Worm (Caenorhabditis elegans) whole organism, L2 larva: ENCODE measurements around the gene F42H10.6.

Source experiments
- C34F6.9 ChIP-seq: fragments of 150-350 bp; optimal IDR thresholded peaks from 2 replicates; lab custom pipeline; 2014; ENCODE audit warnings: missing biosample characterization, missing genetic modification characterization
- F13H6.1 ChIP-seq: sonication (generic microtip); optimal IDR thresholded peaks from 2 replicates; lab custom pipeline; 2016; ENCODE audit warnings: missing genetic modification characterization, missing compliant biosample characterization
- R02D3.7 ChIP-seq: fragments of 150-350 bp; optimal IDR thresholded peaks from 2 replicates; lab custom pipeline; 2014; ENCODE audit warnings: missing biosample characterization, missing genetic modification characterization
- ZK546.5 ChIP-seq: sonication (generic microtip); optimal IDR thresholded peaks from 2 replicates; lab custom pipeline; 2017; ENCODE audit warnings: missing biosample characterization, missing genetic modification characterization
- aly-2 ChIP-seq: fragments of 150-350 bp; optimal IDR thresholded peaks from 2 replicates; lab custom pipeline; 2014; ENCODE audit warnings: missing biosample characterization, missing genetic modification characterization
- ceh-16 ChIP-seq: fragments of 150-350 bp; optimal IDR thresholded peaks from 2 replicates; lab custom pipeline; 2014; ENCODE audit warnings: missing biosample characterization, missing genetic modification characterization
- ceh-82 ChIP-seq: fragments of 150-350 bp; optimal IDR thresholded peaks from 2 replicates; lab custom pipeline; 2014; ENCODE audit warnings: missing biosample characterization, missing genetic modification characterization
- crh-2 ChIP-seq: sonication (generic microtip); optimal IDR thresholded peaks from 2 replicates; lab custom pipeline; 2017; ENCODE audit warnings: missing biosample characterization, missing genetic modification characterization
- egl-27 ChIP-seq: sonication (generic microtip); optimal IDR thresholded peaks from 3 replicates; lab custom pipeline; 2017; ENCODE audit warnings: missing biosample characterization, missing genetic modification reagents, missing genetic modification characterization
- fos-1 ChIP-seq: fragments of 150-350 bp; optimal IDR thresholded peaks from 2 replicates; lab custom pipeline; 2014; ENCODE audit warnings: missing biosample characterization, missing genetic modification characterization
- lin-11 ChIP-seq: fragments of 150-350 bp; sonication (generic microtip); optimal IDR thresholded peaks from 2 replicates; lab custom pipeline; 2014; ENCODE audit warnings: missing biosample characterization, missing genetic modification characterization, inconsistent platforms, mixed read lengths
- lin-13 ChIP-seq: fragments of 150-350 bp; optimal IDR thresholded peaks from 2 replicates; lab custom pipeline; 2014; ENCODE audit warnings: missing biosample characterization, missing genetic modification reagents, missing genetic modification characterization
- lin-39 ChIP-seq: fragments of 150-350 bp; optimal IDR thresholded peaks from 2 replicates; lab custom pipeline; 2014; ENCODE audit warnings: missing biosample characterization, missing genetic modification reagents, missing genetic modification characterization
- lsy-2 ChIP-seq, 2 experiments: fragments of 150-350 bp in 1 of 2; sonication (generic microtip) in 1 of 2; optimal IDR thresholded peaks; 2 replicates each; lab custom pipeline; 2014 to 2017; ENCODE audit warnings: missing biosample characterization in 2 of 2, missing genetic modification characterization in 2 of 2
- mbf-1 ChIP-seq: sonication (generic microtip); optimal IDR thresholded peaks from 2 replicates; lab custom pipeline; 2017; ENCODE audit warnings: missing biosample characterization, missing genetic modification characterization
- mdl-1 ChIP-seq, 2 experiments: fragments of 150-350 bp in 1 of 2; sonication (generic microtip) in 1 of 2; optimal IDR thresholded peaks; 2 replicates each; lab custom pipeline; 2017; ENCODE audit warnings: missing biosample characterization in 2 of 2, missing genetic modification characterization in 2 of 2
- nhr-12 ChIP-seq: fragments of 150-350 bp; optimal IDR thresholded peaks from 2 replicates; lab custom pipeline; 2014; ENCODE audit warnings: missing biosample characterization, missing genetic modification characterization
- nhr-129 ChIP-seq: fragments of 150-350 bp; optimal IDR thresholded peaks from 2 replicates; lab custom pipeline; 2014; ENCODE audit warnings: missing biosample characterization, missing genetic modification characterization
- nhr-21 ChIP-seq: fragments of 150-350 bp; optimal IDR thresholded peaks from 2 replicates; lab custom pipeline; 2014; ENCODE audit warnings: missing biosample characterization, missing genetic modification characterization
- nhr-23 ChIP-seq: fragments of 150-350 bp; optimal IDR thresholded peaks from 2 replicates; lab custom pipeline; 2014; ENCODE audit warnings: missing biosample characterization, missing genetic modification reagents, missing genetic modification characterization
- nhr-237 ChIP-seq: fragments of 150-350 bp; optimal IDR thresholded peaks from 2 replicates; lab custom pipeline; 2014; ENCODE audit warnings: missing biosample characterization, missing genetic modification characterization
- nhr-25 ChIP-seq: fragments of 150-350 bp; sonication (generic microtip); optimal IDR thresholded peaks from 3 replicates; lab custom pipeline; 2014; ENCODE audit warnings: missing biosample characterization, missing genetic modification characterization
- nhr-6 ChIP-seq: fragments of 150-350 bp; optimal IDR thresholded peaks from 2 replicates; lab custom pipeline; 2014; ENCODE audit warnings: missing biosample characterization, missing genetic modification characterization
- peb-1 ChIP-seq: fragments of 150-350 bp; optimal IDR thresholded peaks from 2 replicates; lab custom pipeline; 2014; ENCODE audit warnings: missing biosample characterization, missing genetic modification characterization
- sma-3 ChIP-seq: sonication (generic microtip); optimal IDR thresholded peaks from 2 replicates; lab custom pipeline; 2016; ENCODE audit warnings: missing genetic modification reagents, missing genetic modification characterization, missing compliant biosample characterization
- sma-9 ChIP-seq, 2 experiments: fragments of 150-350 bp in 1 of 2; sonication (generic microtip) in 1 of 2; optimal IDR thresholded peaks; 2 replicates each; lab custom pipeline; 2014 to 2016; ENCODE audit warnings: missing genetic modification characterization in 2 of 2, mild to moderate bottlenecking in 1 of 2, missing biosample characterization in 1 of 2, missing compliant biosample characterization in 1 of 2, missing genetic modification reagents in 1 of 2, moderate library complexity in 1 of 2
- snpc-4 ChIP-seq: fragments of 150-350 bp; optimal IDR thresholded peaks from 2 replicates; lab custom pipeline; 2014; ENCODE audit warnings: missing biosample characterization, missing genetic modification characterization
- unc-55 ChIP-seq: fragments of 150-350 bp; sonication (generic microtip); optimal IDR thresholded peaks from 3 replicates; lab custom pipeline; 2014; ENCODE audit warnings: missing biosample characterization, missing genetic modification reagents, missing genetic modification characterization
- unc-62 ChIP-seq: fragments of 150-350 bp; optimal IDR thresholded peaks from 2 replicates; lab custom pipeline; 2014; ENCODE audit warnings: missing biosample characterization, missing genetic modification reagents, missing genetic modification characterization
- ztf-1 ChIP-seq: fragments of 200-800 bp; sonication (Bioruptor generic); conservative IDR thresholded peaks from 2 replicates; pipeline ENCODE4 v1.3.6; 2022; ENCODE audit warnings: missing genetic modification characterization, missing compliant biosample characterization

The F42H10.6 gene

ce11 chrIII:8511711-8512110 is 31.5 kb upstream of the F42H10.6 start:
- no peak for TF ChIP-seq nhr-25 (tag; lab: Kevin White, UChicago)
- TF ChIP-seq lin-11 = no peak
- no peak for TF ChIP-seq nhr-6
- peak; percentile 6 for TF ChIP-seq unc-55
- TF ChIP-seq nhr-237 (tag; lab: Kevin White, UChicago) = no peak
- TF ChIP-seq nhr-12 (tag; lab: Kevin White, UChicago) = no peak
- TF ChIP-seq sma-3 = no peak
- TF ChIP-seq unc-62 (GFP tag; lab: Kevin White, UChicago) = no peak
- peak; percentile 12 for TF ChIP-seq F13H6.1 (tag; lab: Kevin White, UChicago)
- TF ChIP-seq nhr-129 (tag; lab: Kevin White, UChicago) = peak; percentile 20
- no peak for TF ChIP-seq lin-39 (tag; lab: Kevin White, UChicago)
- TF ChIP-seq lsy-2 (tag; optimal IDR thresholded peaks at IDR 0.05; lab: Kevin White, UChicago) = peak in 1 of 2 experiments; percentile 3
- TF ChIP-seq aly-2 (tag; lab: Kevin White, UChicago) = no peak
- no peak for TF ChIP-seq snpc-4
- TF ChIP-seq crh-2 (tag; lab: Kevin White, UChicago) = peak; percentile 24
- TF ChIP-seq ceh-82 (tag; lab: Kevin White, UChicago) = no peak
- TF ChIP-seq mbf-1 = no peak
- no peak for TF ChIP-seq sma-9 (GFP tag; optimal IDR thresholded peaks at IDR 0.05; lab: Kevin White, UChicago)
- no peak for TF ChIP-seq sma-9 (tag; optimal IDR thresholded peaks at IDR 0.05; lab: Kevin White, UChicago)
- no peak for TF ChIP-seq lin-13 (GFP tag; lab: Kevin White, UChicago)
- TF ChIP-seq ceh-16 = no peak

- TF ChIP-seq R02D3.7 (tag; lab: Kevin White, UChicago) = no peak
- TF ChIP-seq C34F6.9 = peak; percentile 37
- peak in 1 of 2 experiments; percentile 69 for TF ChIP-seq mdl-1 (tag; optimal IDR thresholded peaks at IDR 0.05; lab: Kevin White, UChicago)
- no peak for TF ChIP-seq peb-1 (tag; lab: Kevin White, UChicago)
- peak; percentile 49 for TF ChIP-seq unc-55
- peak; percentile 31 for TF ChIP-seq crh-2 (tag; lab: Kevin White, UChicago)
- peak in 1 of 2 experiments; percentile 45 for TF ChIP-seq lsy-2 (tag; optimal IDR thresholded peaks at IDR 0.05; lab: Kevin White, UChicago)
- TF ChIP-seq nhr-129 (tag; lab: Kevin White, UChicago) = peak; percentile 45
- no peak for TF ChIP-seq ZK546.5 (tag; lab: Kevin White, UChicago)
Measured at ce11 chrIII:8509644-8510393, 29.6 kb upstream of the F42H10.6 start.

- TF ChIP-seq nhr-23 (tag; lab: Kevin White, UChicago) = no peak
- no peak for TF ChIP-seq mdl-1 (tag; optimal IDR thresholded peaks at IDR 0.05; lab: Kevin White, UChicago)
- TF ChIP-seq R02D3.7 (tag; lab: Kevin White, UChicago) = no peak
- TF ChIP-seq nhr-21 (tag; lab: Kevin White, UChicago) = no peak
- TF ChIP-seq nhr-12 (tag; lab: Kevin White, UChicago) = no peak
- TF ChIP-seq ceh-16 = no peak
Measured at ce11 chrIII:8509218-8509617, 29.0 kb upstream of the F42H10.6 start.

- no peak for TF ChIP-seq peb-1 (tag; lab: Kevin White, UChicago)
- peak; percentile 26 for TF ChIP-seq fos-1
Measured at ce11 chrIII:8506348-8506747, 26.1 kb upstream of the F42H10.6 start.

ce11 chrIII:8504176-8504763 is 24.0 kb upstream of the F42H10.6 start:
- TF ChIP-seq fos-1 (peak; percentile 22), nhr-21 (tag; lab: Kevin White, UChicago) (peak; percentile 55), nhr-25 (tag; lab: Kevin White, UChicago) (no peak)

- TF ChIP-seq mdl-1 (tag; optimal IDR thresholded peaks at IDR 0.05; lab: Kevin White, UChicago) (no peak), egl-27 (tag; lab: Kevin White, UChicago) (peak; percentile 8), fos-1 (no peak), ztf-1 (GFP tag; lab: Robert Waterston, UW) (no peak), lsy-2 (tag; optimal IDR thresholded peaks at IDR 0.05; lab: Kevin White, UChicago) (peak in 1 of 2 experiments; percentile 28), F13H6.1 (tag; lab: Kevin White, UChicago) (peak; percentile 41), nhr-25 (tag; lab: Kevin White, UChicago) (peak; percentile 17), unc-55 (no peak), aly-2 (tag; lab: Kevin White, UChicago) (no peak)
Measured at ce11 chrIII:8503341-8503740, 23.1 kb upstream of the F42H10.6 start.
